Fruit fly (Drosophila melanogaster) whole organism, embryonic: ENCODE results near the gene Seipin.

ENCODE experiments used
- ATbp ChIP-seq: fragments of 200-800 bp; sonication (Bioruptor generic); optimal IDR thresholded peaks from 2 replicates; lab custom pipeline; 2017; ENCODE audit warnings: missing biosample characterization, mild to moderate bottlenecking, missing genetic modification characterization, missing genetic modification reagents
- Bdp1 ChIP-seq: fragments of 200-800 bp; sonication (Bioruptor generic); optimal IDR thresholded peaks from 3 replicates; lab custom pipeline; 2016; ENCODE audit warnings: missing biosample characterization, missing genetic modification characterization
- Bteb2 ChIP-seq: fragments of 200-800 bp; sonication (Bioruptor generic); optimal IDR thresholded peaks from 2 replicates; lab custom pipeline; 2016; ENCODE audit warnings: missing biosample characterization, missing genetic modification characterization
- CG10147 ChIP-seq: fragments of 200-800 bp; sonication (Bioruptor generic); optimal IDR thresholded peaks from 2 replicates; lab custom pipeline; 2019; ENCODE audit warnings: missing biosample characterization, mild to moderate bottlenecking, missing genetic modification characterization, moderate library complexity
- CG1024 ChIP-seq: fragments of 200-800 bp; sonication (Bioruptor generic); IDR thresholded peaks from 2 replicates; pipeline ENCODE4 v1.3.6; 2022; ENCODE audit warnings: missing biosample characterization, missing genetic modification characterization
- CG10267 ChIP-seq: fragments of 200-800 bp; sonication (Bioruptor generic); optimal IDR thresholded peaks from 2 replicates; lab custom pipeline; 2018; ENCODE audit warnings: missing biosample characterization, mild to moderate bottlenecking, missing genetic modification characterization, moderate library complexity
- CG11093 ChIP-seq: fragments of 200-800 bp; sonication (Bioruptor generic); IDR thresholded peaks from 3 replicates; pipeline ENCODE4 v1.3.6; 2022; ENCODE audit warnings: missing biosample characterization, missing genetic modification characterization
- CG11504 ChIP-seq: fragments of 200-800 bp; sonication (Bioruptor generic); optimal IDR thresholded peaks from 3 replicates; lab custom pipeline; 2019; ENCODE audit warnings: missing biosample characterization, mild to moderate bottlenecking, missing genetic modification characterization, moderate library complexity
- CG11695 ChIP-seq: fragments of 200-800 bp; sonication (Bioruptor generic); IDR thresholded peaks from 3 replicates; pipeline ENCODE4 v1.3.6; 2022; ENCODE audit warnings: missing biosample characterization, missing genetic modification characterization
- CG12071 ChIP-seq: fragments of 200-800 bp; sonication (Bioruptor generic); optimal IDR thresholded peaks from 3 replicates; lab custom pipeline; 2018; ENCODE audit warnings: missing biosample characterization, mild to moderate bottlenecking, missing genetic modification characterization
- CG12155 ChIP-seq: fragments of 200-800 bp; sonication (Bioruptor generic); optimal IDR thresholded peaks from 3 replicates; lab custom pipeline; 2016; ENCODE audit warnings: missing biosample characterization, missing genetic modification characterization
- CG12236 ChIP-seq: fragments of 200-800 bp; sonication (Bioruptor generic); optimal IDR thresholded peaks from 2 replicates; lab custom pipeline; 2016; ENCODE audit warnings: missing biosample characterization, missing genetic modification characterization
- CG12769 ChIP-seq: fragments of 200-800 bp; sonication (Bioruptor generic); optimal IDR thresholded peaks from 2 replicates; lab custom pipeline; 2019; ENCODE audit warnings: missing biosample characterization, mild to moderate bottlenecking, missing genetic modification characterization, moderate library complexity
- CG14710 ChIP-seq: fragments of 200-800 bp; sonication (Bioruptor generic); optimal IDR thresholded peaks from 3 replicates; lab custom pipeline; 2019; ENCODE audit warnings: missing biosample characterization, mild to moderate bottlenecking, missing genetic modification characterization, moderate library complexity
- CG15479 ChIP-seq: fragments of 200-800 bp; sonication (Bioruptor generic); optimal IDR thresholded peaks from 3 replicates; lab custom pipeline; 2019; ENCODE audit warnings: missing biosample characterization, mild to moderate bottlenecking, missing genetic modification characterization, moderate library complexity
- CG16813 ChIP-seq: fragments of 200-800 bp; sonication (Bioruptor generic); IDR thresholded peaks from 3 replicates; pipeline ENCODE4 v1.3.6; 2022; ENCODE audit warnings: missing biosample characterization, missing genetic modification characterization; ENCODE audit not compliant: partially characterized antibody
- CG31365 ChIP-seq: fragments of 200-800 bp; sonication (Bioruptor generic); optimal IDR thresholded peaks from 2 replicates; lab custom pipeline; 2018; ENCODE audit warnings: missing biosample characterization, mild to moderate bottlenecking, missing genetic modification characterization
- CG3407 ChIP-seq: fragments of 200-800 bp; sonication (Bioruptor generic); optimal IDR thresholded peaks from 2 replicates; lab custom pipeline; 2018; ENCODE audit warnings: missing biosample characterization, mild to moderate bottlenecking, missing genetic modification characterization
- CG4360 ChIP-seq: fragments of 200-800 bp; sonication (Bioruptor generic); IDR thresholded peaks from 2 replicates; pipeline ENCODE4 v1.3.6; 2022; ENCODE audit warnings: missing biosample characterization, missing genetic modification characterization
- CG5180 ChIP-seq: fragments of 200-800 bp; sonication (Bioruptor generic); optimal IDR thresholded peaks from 3 replicates; lab custom pipeline; 2017; ENCODE audit warnings: missing biosample characterization, missing genetic modification characterization, mild to moderate bottlenecking, moderate library complexity, missing genetic modification reagents
- CG6765 ChIP-seq: fragments of 200-800 bp; sonication (Bioruptor generic); optimal IDR thresholded peaks from 3 replicates; lab custom pipeline; 2017; ENCODE audit warnings: missing biosample characterization, mild to moderate bottlenecking, missing genetic modification characterization
- CG8388 ChIP-seq: fragments of 200-800 bp; sonication (Bioruptor generic); optimal IDR thresholded peaks from 2 replicates; lab custom pipeline; 2019; ENCODE audit warnings: missing biosample characterization, mild to moderate bottlenecking, missing genetic modification characterization, moderate library complexity
- CG9437 ChIP-seq: fragments of 200-800 bp; sonication (Bioruptor generic); optimal IDR thresholded peaks from 2 replicates; lab custom pipeline; 2018; ENCODE audit warnings: missing biosample characterization, mild to moderate bottlenecking, missing genetic modification characterization
- E2f1 ChIP-seq: fragments of 200-800 bp; sonication (Bioruptor generic); IDR thresholded peaks from 2 replicates; pipeline ENCODE4 v1.3.6; 2022; ENCODE audit warnings: missing biosample characterization, missing genetic modification characterization
- Hr39 ChIP-seq: fragments of >200 bp; optimal IDR thresholded peaks from 2 replicates; lab custom pipeline; 2017
- Lim3 ChIP-seq: fragments of 200-800 bp; sonication (Bioruptor generic); IDR thresholded peaks from 2 replicates; pipeline ENCODE4 v1.3.6; 2022; ENCODE audit warnings: missing biosample characterization, missing genetic modification characterization
- Max ChIP-seq: fragments of 200-800 bp; sonication (Bioruptor generic); optimal IDR thresholded peaks from 2 replicates; lab custom pipeline; 2016; ENCODE audit warnings: missing biosample characterization, mild to moderate bottlenecking, missing genetic modification characterization
- Med ChIP-seq: fragments of 200-800 bp; sonication (Bioruptor generic); peaks from one replicate; lab custom pipeline; 2016; ENCODE audit warnings: missing biosample characterization, missing genetic modification characterization, mild to moderate bottlenecking, inconsistent platforms, moderate library complexity
- Nf-YC ChIP-seq: fragments of 200-800 bp; optimal IDR thresholded peaks from 3 replicates; lab custom pipeline; 2019; ENCODE audit warnings: missing biosample characterization, mild to moderate bottlenecking, missing genetic modification characterization, moderate library complexity
- Oli ChIP-seq: fragments of 200-800 bp; sonication (Bioruptor generic); optimal IDR thresholded peaks from 2 replicates; lab custom pipeline; 2018; ENCODE audit warnings: missing biosample characterization, mild to moderate bottlenecking, missing genetic modification characterization, moderate library complexity
- PHDP ChIP-seq: fragments of 200-800 bp; sonication (Bioruptor generic); optimal IDR thresholded peaks from 3 replicates; lab custom pipeline; 2018; ENCODE audit warnings: missing biosample characterization, mild to moderate bottlenecking, missing genetic modification characterization, moderate library complexity
- Sox102F ChIP-seq: fragments of 200-800 bp; sonication (Bioruptor generic); optimal IDR thresholded peaks from 2 replicates; lab custom pipeline; 2018; ENCODE audit warnings: missing biosample characterization, mild to moderate bottlenecking, missing genetic modification characterization, moderate library complexity
- Sry-β ChIP-seq: fragments of 200-800 bp; sonication (Bioruptor generic); optimal IDR thresholded peaks from 2 replicates; lab custom pipeline; 2018; ENCODE audit warnings: missing biosample characterization, mild to moderate bottlenecking, missing genetic modification characterization, moderate library complexity
- ara ChIP-seq: fragments of 200-800 bp; sonication (Bioruptor generic); IDR thresholded peaks from 2 replicates; pipeline ENCODE4 v1.3.6; 2022; ENCODE audit warnings: missing biosample characterization, missing genetic modification characterization
- az2 ChIP-seq: fragments of 200-800 bp; sonication (Bioruptor generic); optimal IDR thresholded peaks from 3 replicates; lab custom pipeline; 2016; ENCODE audit warnings: missing biosample characterization, missing genetic modification characterization
- chinmo ChIP-seq: fragments of 200-800 bp; sonication (Bioruptor generic); IDR thresholded peaks from 4 replicates; pipeline ENCODE4 v1.3.6; 2022; ENCODE audit warnings: missing biosample characterization, missing genetic modification characterization; ENCODE audit not compliant: partially characterized antibody
- ci ChIP-seq: fragments of 200-800 bp; sonication (Bioruptor generic); IDR thresholded peaks from 3 replicates; pipeline ENCODE4 v1.3.6; 2022; ENCODE audit warnings: missing biosample characterization, missing genetic modification characterization
- dimm ChIP-seq: fragments of 200-800 bp; sonication (Bioruptor generic); IDR thresholded peaks from 2 replicates; pipeline ENCODE4 v1.3.6; 2022; ENCODE audit warnings: missing biosample characterization, missing genetic modification characterization
- dmrt11E ChIP-seq: fragments of 200-800 bp; sonication (Bioruptor generic); optimal IDR thresholded peaks from 3 replicates; lab custom pipeline; 2018; ENCODE audit warnings: missing biosample characterization, mild to moderate bottlenecking, missing genetic modification characterization, moderate library complexity
- en ChIP-seq: fragments of 200-800 bp; sonication (Bioruptor generic); optimal IDR thresholded peaks from 2 replicates; lab custom pipeline; 2016; ENCODE audit warnings: missing biosample characterization, missing genetic modification characterization
- eve ChIP-seq, 2 experiments: fragments of >200 bp; optimal IDR thresholded peaks; 2 replicates each; lab custom pipeline; 2017; ENCODE audit warnings: missing biosample characterization in 2 of 2, missing genetic modification characterization in 2 of 2
- gcm ChIP-seq: fragments of 200-800 bp; sonication (Bioruptor generic); optimal IDR thresholded peaks from 2 replicates; lab custom pipeline; 2019; ENCODE audit warnings: missing biosample characterization, mild to moderate bottlenecking, missing genetic modification characterization, moderate library complexity
- grau ChIP-seq: fragments of 200-800 bp; optimal IDR thresholded peaks from 3 replicates; lab custom pipeline; 2019; ENCODE audit warnings: missing biosample characterization, mild to moderate bottlenecking, missing genetic modification characterization, moderate library complexity
- gsb ChIP-seq: fragments of 200-800 bp; sonication (Bioruptor generic); IDR thresholded peaks from 2 replicates; pipeline ENCODE4 v1.3.6; 2022; ENCODE audit warnings: missing biosample characterization, missing genetic modification characterization
- lbe ChIP-seq: fragments of 200-800 bp; sonication (Bioruptor generic); optimal IDR thresholded peaks from 2 replicates; lab custom pipeline; 2016; ENCODE audit warnings: missing biosample characterization, mild to moderate bottlenecking, missing genetic modification characterization
- oc ChIP-seq: fragments of 200-800 bp; sonication (Bioruptor generic); optimal IDR thresholded peaks from 2 replicates; lab custom pipeline; 2018; ENCODE audit warnings: missing biosample characterization, mild to moderate bottlenecking, missing genetic modification characterization, moderate library complexity
- pnt ChIP-seq: fragments of 200-800 bp; sonication (Bioruptor generic); optimal IDR thresholded peaks from 3 replicates; lab custom pipeline; 2016; ENCODE audit warnings: missing biosample characterization, missing genetic modification characterization
- sna ChIP-seq: fragments of 200-800 bp; sonication (Bioruptor generic); IDR thresholded peaks from 2 replicates; pipeline ENCODE4 v1.3.6; 2022; ENCODE audit warnings: missing biosample characterization, missing genetic modification characterization; ENCODE audit not compliant: partially characterized antibody
- tll ChIP-seq, 2 experiments: fragments of 200-800 bp in 1 of 2; fragments of >200 bp in 1 of 2; sonication (Bioruptor generic) in 1 of 2; optimal IDR thresholded peaks; 2 replicates each; lab custom pipeline; 2017 to 2019; ENCODE audit warnings: missing biosample characterization in 2 of 2, missing genetic modification characterization in 2 of 2, mild to moderate bottlenecking in 1 of 2, moderate library complexity in 1 of 2
- zf30C ChIP-seq: fragments of 200-800 bp; sonication (Bioruptor generic); optimal IDR thresholded peaks from 3 replicates; lab custom pipeline; 2018; ENCODE audit warnings: missing biosample characterization, mild to moderate bottlenecking, missing genetic modification characterization

Seipin gene

dm6 chrX:2647472-2647883 is 27.9 kb downstream of the Seipin start (continued):
- TF ChIP-seq Hr39 = no peak
- TF ChIP-seq ara = peak; percentile 34; the same call in 1 of the 2 replicates
- TF ChIP-seq CG9437 (GFP tag; lab: Kevin White, UChicago) = no peak
- peak; percentile 71 for TF ChIP-seq PHDP (tag; lab: Kevin White, UChicago)
- no peak for TF ChIP-seq Max (GFP tag; lab: Kevin White, UChicago)
- peak; percentile 72 for TF ChIP-seq Sox102F (GFP tag; lab: Kevin White, UChicago)
- no peak for TF ChIP-seq gsb (GFP tag; lab: Robert Waterston, UW)
- peak in 1 of 2 experiments; percentile 75 for TF ChIP-seq eve (GFP tag; optimal IDR thresholded peaks at IDR 0.05; lab: Kevin White, UChicago)
- TF ChIP-seq lbe (GFP tag; lab: Kevin White, UChicago) = peak; percentile 76
- TF ChIP-seq Bteb2 (GFP tag; lab: Kevin White, UChicago) = peak; percentile 45
- no peak for TF ChIP-seq tll (GFP tag; optimal IDR thresholded peaks at IDR 0.05; lab: Kevin White, UChicago)
- TF ChIP-seq CG6765 (GFP tag; lab: Kevin White, UChicago) = peak; percentile 54
- peak; percentile 54 for TF ChIP-seq ATbp (GFP tag; lab: Kevin White, UChicago)
- no peak for TF ChIP-seq CG15479 (GFP tag; lab: Kevin White, UChicago)
- TF ChIP-seq CG8388 (GFP tag; lab: Kevin White, UChicago) = peak; percentile 50
- peak; percentile 73 for TF ChIP-seq Oli (tag; lab: Kevin White, UChicago)
- peak; percentile 31 for TF ChIP-seq Bdp1 (GFP tag; lab: Kevin White, UChicago)
- peak; percentile 24 for TF ChIP-seq CG31365
- peak; percentile 50 for TF ChIP-seq gcm (GFP tag; lab: Kevin White, UChicago)
- TF ChIP-seq chinmo (GFP tag; lab: Robert Waterston, UW) = no peak
- peak; percentile 80 for TF ChIP-seq CG11504
- 0 out of 2 replicates have a peak, but pooled peaks have one; percentile 17 for TF ChIP-seq dimm (GFP tag; lab: Robert Waterston, UW)
- TF ChIP-seq oc (tag; lab: Kevin White, UChicago) = peak; percentile 52
- TF ChIP-seq CG5180 (GFP tag; lab: Kevin White, UChicago) = peak; percentile 57
- TF ChIP-seq az2 (GFP tag; lab: Kevin White, UChicago) = peak; percentile 38
- TF ChIP-seq pnt = peak; percentile 37
- TF ChIP-seq CG11695 (GFP tag; lab: Robert Waterston, UW) = peak; percentile 43; the same call in 2 of the 3 replicates
- peak; percentile 41 for TF ChIP-seq CG12236 (GFP tag; lab: Kevin White, UChicago)
- peak; percentile 56 for TF ChIP-seq CG10147 (GFP tag; lab: Kevin White, UChicago)
- no peak for TF ChIP-seq CG12071
- TF ChIP-seq ci (GFP tag; lab: Robert Waterston, UW) = peak; percentile 57
- peak; percentile 11 for TF ChIP-seq dmrt11E
- TF ChIP-seq en (GFP tag; lab: Kevin White, UChicago) = peak; percentile 34
- TF ChIP-seq CG1024 (GFP tag; lab: Robert Waterston, UW) = no peak
- no peak for TF ChIP-seq CG16813 (GFP tag; lab: Robert Waterston, UW)
- peak; percentile 26 for TF ChIP-seq CG12155 (GFP tag; lab: Kevin White, UChicago)
- TF ChIP-seq CG11093 (GFP tag; lab: Robert Waterston, UW) = 0 out of 3 replicates have a peak, but pooled peaks have one; percentile 16
- TF ChIP-seq Med = peak; percentile 96
- no peak for TF ChIP-seq Sry-β (GFP tag; lab: Kevin White, UChicago)
- TF ChIP-seq Nf-YC (tag; lab: Kevin White, UChicago) = peak; percentile 57
- peak; percentile 33 for TF ChIP-seq CG14710 (tag; lab: Kevin White, UChicago)
- 0 out of 2 replicates have a peak, but pooled peaks have one; percentile 23 for TF ChIP-seq CG4360 (GFP tag; lab: Robert Waterston, UW)
- no peak for TF ChIP-seq sna
- peak; percentile 83 for TF ChIP-seq CG12769 (tag; lab: Kevin White, UChicago)
- TF ChIP-seq zf30C = peak; percentile 76
- no peak for TF ChIP-seq Lim3 (GFP tag; lab: Robert Waterston, UW)
- peak; percentile 50 for TF ChIP-seq CG10267 (tag; lab: Kevin White, UChicago)
- peak; percentile 55 for TF ChIP-seq E2f1
- peak; percentile 76 for TF ChIP-seq grau (tag; lab: Kevin White, UChicago)
- TF ChIP-seq CG3407 (GFP tag; lab: Kevin White, UChicago) = peak; percentile 29
